Fruit fly (Drosophila melanogaster): ENCODE data around the gene CG4743.

- no peak for TF ChIP-seq cic (GFP tag; optimal IDR thresholded peaks at IDR 0.05)
- peak; percentile 53 for TF ChIP-seq tj (GFP tag; optimal IDR thresholded peaks at IDR 0.05)
- TF ChIP-seq CG33017 (tag; optimal IDR thresholded peaks at IDR 0.05), result no peak
- TF ChIP-seq toe (GFP tag; optimal IDR thresholded peaks at IDR 0.05), result no peak
These were observed 39.9 kb downstream of the CG4743 start for dm6 chr3R:25640463-25640862.

Measured in whole organism, adult.